Fruit fly (Drosophila melanogaster) S2 (cell line): ENCODE results near the gene CG42728.

ENCODE experiments used
- CG8478 ChIP-seq: fragments of >200 bp; optimal IDR thresholded peaks from 2 replicates; lab custom pipeline; 2018
- CTCF ChIP-seq, 2 experiments: fragments of >200 bp; optimal IDR thresholded peaks; 2 replicates each; lab custom pipeline; 2018

- TF ChIP-seq CG8478 (lab: Kevin White, UChicago) (no peak), CTCF (optimal IDR thresholded peaks at IDR 0.05; lab: Kevin White, UChicago) (no peak)
Measured at dm6 chr3L:15538582-15539490, 10.8 kb upstream of the CG42728 start.
